Worm (Caenorhabditis elegans): Measurements from ENCODE around the gene F52C12.2.

- TF ChIP-seq nhr-27 (tag; optimal IDR thresholded peaks at IDR 0.05), result no peak
- TF ChIP-seq attf-6 (GFP tag; IDR thresholded peaks at IDR 0.05), result no peak
- TF ChIP-seq ets-4 (GFP tag; optimal IDR thresholded peaks at IDR 0.05), result no peak
- TF ChIP-seq nfya-1 (tag; optimal IDR thresholded peaks at IDR 0.05; ENCODE audit: borderline replicate concordance, insufficient read depth), result no peak
- TF ChIP-seq nfyb-1 (GFP tag; IDR thresholded peaks at IDR 0.05), result no peak
- TF ChIP-seq ztf-6 (GFP tag; IDR thresholded peaks at IDR 0.05), result no peak
- TF ChIP-seq B0336.3 (GFP tag; IDR thresholded peaks at IDR 0.05), result no peak
- no peak for TF ChIP-seq rec-8 (tag; optimal IDR thresholded peaks at IDR 0.05)
- no peak for TF ChIP-seq lin-40 (tag; optimal IDR thresholded peaks at IDR 0.05)
- no peak for TF ChIP-seq madf-3 (GFP tag; IDR thresholded peaks at IDR 0.05)
- TF ChIP-seq snpc-4 (GFP tag; optimal IDR thresholded peaks at IDR 0.05), result no peak
- no peak for TF ChIP-seq snpc-4 (tag; optimal IDR thresholded peaks at IDR 0.05)
- no peak for TF ChIP-seq unc-62 (GFP tag; optimal IDR thresholded peaks at IDR 0.05)
- TF ChIP-seq ceh-27 (GFP tag; optimal IDR thresholded peaks at IDR 0.05), result no peak
- no peak for TF ChIP-seq ama-1 (optimal IDR thresholded peaks at IDR 0.05)
- no peak for TF ChIP-seq ama-1 (GFP tag; optimal IDR thresholded peaks at IDR 0.05)
Measured at ce11 chrIV:1963247-1963646, 9.9 kb downstream of the F52C12.2 start, which contains the start of gene ulp-3.

Data from whole organism, young adult.